Fruit fly (Drosophila melanogaster): Measurements from ENCODE around the gene TwdlY.
A peak's percentile ranks its signal among the peaks of the same experiment; 100 is the strongest.

Gene TwdlY

DNA sequence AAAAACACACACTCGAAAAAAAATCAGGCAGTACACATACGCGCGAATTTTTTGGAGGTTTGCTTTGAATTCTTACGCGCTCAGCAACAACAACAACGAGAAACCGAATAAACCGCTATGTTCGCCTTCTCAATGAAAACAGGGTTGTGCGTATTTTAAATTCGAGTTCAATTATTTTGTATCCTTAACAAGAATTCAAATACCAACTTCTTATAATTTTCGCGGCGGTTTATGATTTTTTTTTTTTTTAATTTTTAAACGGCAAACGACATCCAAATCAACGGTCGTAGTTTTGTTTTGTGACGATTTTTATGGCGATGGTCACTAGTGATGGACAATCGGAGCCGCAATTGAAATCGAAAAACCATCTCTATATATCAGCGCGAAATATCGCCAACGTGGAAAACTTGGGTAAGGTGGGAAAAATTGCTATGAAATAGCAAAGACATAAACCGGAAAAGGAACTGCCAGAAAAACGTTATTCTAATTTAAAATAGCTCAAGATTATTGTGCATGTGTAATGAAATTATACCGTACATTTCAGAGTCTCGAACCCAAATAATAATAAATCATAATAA, 16.9 kb downstream of the TwdlY start, which contains the start of gene goe:
Gene goe (minus strand): TSS at position 332 of the 578 bp plus-strand sequence.
- TF ChIP-seq CG12605 (GFP tag; IDR thresholded peaks at IDR 0.05) (no peak), rn (GFP tag; IDR thresholded peaks at IDR 0.05) (no peak), fd96Ca (GFP tag; IDR thresholded peaks at IDR 0.05) (peak; percentile 31; the same call in 1 of the 3 replicates), CG4496 (GFP tag; IDR thresholded peaks at IDR 0.05) (peak; percentile 80), Pif1A (GFP tag; optimal IDR thresholded peaks at IDR 0.05) (no peak), Ets98B (GFP tag; IDR thresholded peaks at IDR 0.05) (peak; percentile 23; the same call in 1 of the 2 replicates), CG10348 (GFP tag; IDR thresholded peaks at IDR 0.05) (no peak), CG13204 (GFP tag; optimal IDR thresholded peaks at IDR 0.05) (no peak), CG14655 (GFP tag; optimal IDR thresholded peaks at IDR 0.05) (no peak), CG9948 (tag; optimal IDR thresholded peaks at IDR 0.05) (no peak), CG34367 (tag; optimal IDR thresholded peaks at IDR 0.05) (peak; percentile 39), CG15710 (tag; optimal IDR thresholded peaks at IDR 0.05) (peak; percentile 27), CG32121 (GFP tag; IDR thresholded peaks at IDR 0.05) (no peak), Snoo (tag; optimal IDR thresholded peaks at IDR 0.05) (peak; percentile 63), EcR (GFP tag; optimal IDR thresholded peaks at IDR 0.05) (no peak), CG17806 (tag; optimal IDR thresholded peaks at IDR 0.05) (no peak), D1 (tag; optimal IDR thresholded peaks at IDR 0.05) (no peak), Pif1B (GFP tag; optimal IDR thresholded peaks at IDR 0.05) (no peak), CG8301 (tag; optimal IDR thresholded peaks at IDR 0.05) (no peak), CG8159 (tag; optimal IDR thresholded peaks at IDR 0.05) (no peak), gl (tag; optimal IDR thresholded peaks at IDR 0.05) (no peak)

DNA sequence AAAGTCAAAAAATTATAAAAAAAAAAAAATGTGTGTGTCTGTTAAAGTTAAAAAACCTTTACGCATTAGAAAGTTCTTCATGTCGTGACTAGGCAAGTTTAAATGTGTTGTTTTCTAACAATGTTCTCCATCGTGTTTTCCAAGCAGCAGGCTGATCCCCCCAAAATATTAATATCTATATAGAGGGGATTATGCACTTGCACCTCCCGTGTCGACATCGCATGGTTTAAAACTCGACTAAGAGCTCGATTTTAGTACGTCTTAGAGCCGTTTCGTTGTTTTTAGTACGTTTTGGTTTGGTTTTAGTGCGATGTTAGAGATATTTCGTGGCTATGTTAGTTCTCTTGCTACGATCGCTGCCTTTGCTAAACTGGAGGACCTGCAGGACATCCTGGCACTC, 18.3 kb downstream of the TwdlY start:
- TF ChIP-seq CG13204 (GFP tag; optimal IDR thresholded peaks at IDR 0.05) (no peak), CG9948 (tag; optimal IDR thresholded peaks at IDR 0.05) (no peak), Ets98B (GFP tag; IDR thresholded peaks at IDR 0.05) (no peak), CG17806 (tag; optimal IDR thresholded peaks at IDR 0.05) (no peak), CG32121 (GFP tag; IDR thresholded peaks at IDR 0.05) (no peak), CG10348 (GFP tag; IDR thresholded peaks at IDR 0.05) (no peak), CG8159 (tag; optimal IDR thresholded peaks at IDR 0.05) (no peak), CG34367 (tag; optimal IDR thresholded peaks at IDR 0.05) (no peak), Pif1A (GFP tag; optimal IDR thresholded peaks at IDR 0.05) (no peak), fd96Ca (GFP tag; IDR thresholded peaks at IDR 0.05) (no peak), CG8301 (tag; optimal IDR thresholded peaks at IDR 0.05) (no peak), CG15710 (tag; optimal IDR thresholded peaks at IDR 0.05) (no peak), rn (GFP tag; IDR thresholded peaks at IDR 0.05) (no peak), Snoo (tag; optimal IDR thresholded peaks at IDR 0.05) (no peak), Pif1B (GFP tag; optimal IDR thresholded peaks at IDR 0.05) (no peak)

DNA sequence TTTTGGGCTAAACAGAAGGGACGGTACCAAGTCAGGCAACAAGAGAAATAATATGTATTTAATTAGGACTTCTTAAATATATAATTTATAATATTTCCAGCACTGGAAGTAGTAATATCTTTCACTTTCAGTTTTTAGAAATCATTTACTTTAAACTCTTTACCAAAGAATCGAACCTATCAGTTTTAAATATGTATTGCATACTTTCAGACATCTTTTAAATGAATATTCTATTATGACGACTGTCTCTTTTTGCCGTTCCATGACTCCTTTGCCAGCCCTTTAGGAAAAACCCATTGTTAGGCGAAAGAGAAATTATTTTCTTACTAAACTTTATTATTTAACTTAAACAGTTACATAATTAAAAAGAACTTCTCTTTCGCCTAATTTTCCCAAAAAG, 22.9 kb downstream of the TwdlY start:
- TF ChIP-seq Snoo (tag; optimal IDR thresholded peaks at IDR 0.05) (no peak), CG32121 (GFP tag; IDR thresholded peaks at IDR 0.05) (no peak), EcR (GFP tag; optimal IDR thresholded peaks at IDR 0.05) (no peak), CG8159 (tag; optimal IDR thresholded peaks at IDR 0.05) (no peak), CG17806 (tag; optimal IDR thresholded peaks at IDR 0.05) (no peak), rn (GFP tag; IDR thresholded peaks at IDR 0.05) (no peak)

DNA sequence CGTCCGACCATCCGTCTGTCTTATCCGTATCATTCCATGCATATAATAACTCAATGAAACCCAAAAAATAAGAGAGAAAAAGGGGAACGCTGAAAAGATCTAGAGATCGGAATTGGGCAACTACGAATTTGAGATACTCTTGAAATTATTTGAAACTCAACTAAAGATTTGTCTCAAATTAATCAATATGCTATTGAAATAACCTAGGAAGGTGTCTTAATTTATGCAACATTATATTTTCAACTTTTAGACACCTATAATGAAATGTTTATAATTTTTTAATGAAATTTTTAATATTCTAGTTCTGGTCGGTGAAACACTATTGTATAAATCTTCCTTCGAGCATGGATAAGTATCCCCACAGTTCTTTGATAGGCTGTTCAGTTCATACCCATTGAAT, 25.8 kb downstream of the TwdlY start:
- TF ChIP-seq CG8159 (tag; optimal IDR thresholded peaks at IDR 0.05) (peak; percentile 18), CG13204 (GFP tag; optimal IDR thresholded peaks at IDR 0.05) (no peak), CG9948 (tag; optimal IDR thresholded peaks at IDR 0.05) (no peak)

DNA sequence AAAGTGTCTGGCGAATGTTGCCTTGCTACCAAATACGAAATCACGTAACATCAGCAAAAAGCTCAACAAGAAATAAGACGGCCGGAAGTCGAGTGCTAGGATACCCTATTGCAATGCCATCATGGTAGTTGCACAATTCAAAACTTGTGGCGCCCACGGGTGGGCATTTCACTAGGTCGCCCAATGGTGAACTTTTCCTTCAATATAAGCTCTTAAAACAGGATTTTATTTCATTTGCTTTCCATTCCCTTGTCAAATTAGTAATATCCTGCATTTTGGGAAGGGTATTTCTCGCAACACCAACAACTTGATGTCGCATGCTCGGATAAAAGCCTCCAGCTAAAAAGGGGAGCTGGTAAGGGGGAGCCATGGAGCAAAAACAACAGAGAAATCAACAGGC, 26.8 kb downstream of the TwdlY start:
- TF ChIP-seq CG32121 (GFP tag; IDR thresholded peaks at IDR 0.05), result peak; percentile 48; the same call in 1 of the 2 replicates
- TF ChIP-seq CG8159 (tag; optimal IDR thresholded peaks at IDR 0.05), result peak; percentile 56
- no peak for TF ChIP-seq CG13204 (GFP tag; optimal IDR thresholded peaks at IDR 0.05)
- no peak for TF ChIP-seq gl (tag; optimal IDR thresholded peaks at IDR 0.05)
- TF ChIP-seq CG15710 (tag; optimal IDR thresholded peaks at IDR 0.05), result peak; percentile 45
- peak; percentile 46 for TF ChIP-seq CG8301 (tag; optimal IDR thresholded peaks at IDR 0.05)
- TF ChIP-seq Ets98B (GFP tag; IDR thresholded peaks at IDR 0.05), result peak; percentile 51
- peak; percentile 43 for TF ChIP-seq CG17806 (tag; optimal IDR thresholded peaks at IDR 0.05)
- TF ChIP-seq D1 (tag; optimal IDR thresholded peaks at IDR 0.05), result no peak
- peak; percentile 65 for TF ChIP-seq CG9948 (tag; optimal IDR thresholded peaks at IDR 0.05)
- TF ChIP-seq CG34367 (tag; optimal IDR thresholded peaks at IDR 0.05), result peak; percentile 30
- TF ChIP-seq EcR (GFP tag; optimal IDR thresholded peaks at IDR 0.05), result no peak
- TF ChIP-seq Snoo (tag; optimal IDR thresholded peaks at IDR 0.05), result peak; percentile 61
- TF ChIP-seq Pif1A (GFP tag; optimal IDR thresholded peaks at IDR 0.05), result peak; percentile 63
- peak; percentile 81 for TF ChIP-seq fd96Ca (GFP tag; IDR thresholded peaks at IDR 0.05)
- peak; percentile 54 for TF ChIP-seq CG14655 (GFP tag; optimal IDR thresholded peaks at IDR 0.05)
- TF ChIP-seq rn (GFP tag; IDR thresholded peaks at IDR 0.05), result peak; percentile 67
- TF ChIP-seq CG12605 (GFP tag; IDR thresholded peaks at IDR 0.05), result no peak
- TF ChIP-seq Pif1B (GFP tag; optimal IDR thresholded peaks at IDR 0.05), result peak; percentile 55
- TF ChIP-seq CG4496 (GFP tag; IDR thresholded peaks at IDR 0.05), result peak; percentile 82

DNA sequence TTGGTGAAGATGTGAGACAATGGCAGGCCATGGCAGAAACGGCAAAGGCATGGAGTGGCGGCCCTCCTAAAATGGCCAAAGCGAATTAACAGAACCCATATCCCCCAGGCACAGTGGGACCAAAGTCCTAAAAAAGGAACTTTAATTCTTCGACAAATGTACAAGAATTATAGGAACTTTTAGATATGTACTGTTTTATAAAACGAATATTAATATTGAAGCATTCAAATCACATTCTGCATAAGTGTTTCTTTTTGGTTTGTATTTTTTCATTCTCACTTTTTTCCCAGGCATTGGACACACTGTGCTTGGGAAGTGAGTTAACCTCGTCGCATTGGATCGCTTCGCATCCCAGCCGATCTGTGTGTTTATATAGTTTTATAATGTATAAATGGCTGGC, 30.2 kb downstream of the TwdlY start:
- peak; percentile 42 for TF ChIP-seq CG17806 (tag; optimal IDR thresholded peaks at IDR 0.05)
- no peak for TF ChIP-seq Snoo (tag; optimal IDR thresholded peaks at IDR 0.05)
- TF ChIP-seq CG4496 (GFP tag; IDR thresholded peaks at IDR 0.05), result 0 out of 3 replicates have a peak, but pooled peaks have one; percentile 41
- peak; percentile 38 for TF ChIP-seq CG8159 (tag; optimal IDR thresholded peaks at IDR 0.05)
- TF ChIP-seq fd96Ca (GFP tag; IDR thresholded peaks at IDR 0.05), result no peak
- peak; percentile 52 for TF ChIP-seq Pif1B (GFP tag; optimal IDR thresholded peaks at IDR 0.05)
- no peak for TF ChIP-seq D1 (tag; optimal IDR thresholded peaks at IDR 0.05)
- no peak for TF ChIP-seq Ets98B (GFP tag; IDR thresholded peaks at IDR 0.05)
- peak; percentile 24 for TF ChIP-seq CG8301 (tag; optimal IDR thresholded peaks at IDR 0.05)
- peak; percentile 30 for TF ChIP-seq CG15710 (tag; optimal IDR thresholded peaks at IDR 0.05)
- no peak for TF ChIP-seq EcR (GFP tag; optimal IDR thresholded peaks at IDR 0.05)
- peak; percentile 28 for TF ChIP-seq CG9948 (tag; optimal IDR thresholded peaks at IDR 0.05)
- no peak for TF ChIP-seq rn (GFP tag; IDR thresholded peaks at IDR 0.05)
- TF ChIP-seq CG10348 (GFP tag; IDR thresholded peaks at IDR 0.05), result no peak
- peak; percentile 44 for TF ChIP-seq Pif1A (GFP tag; optimal IDR thresholded peaks at IDR 0.05)
- TF ChIP-seq CG34367 (tag; optimal IDR thresholded peaks at IDR 0.05), result peak; percentile 16
- no peak for TF ChIP-seq CG13204 (GFP tag; optimal IDR thresholded peaks at IDR 0.05)
- TF ChIP-seq CG14655 (GFP tag; optimal IDR thresholded peaks at IDR 0.05), result peak; percentile 55
- no peak for TF ChIP-seq gl (tag; optimal IDR thresholded peaks at IDR 0.05)
- no peak for TF ChIP-seq CG12605 (GFP tag; IDR thresholded peaks at IDR 0.05)
- no peak for TF ChIP-seq CG32121 (GFP tag; IDR thresholded peaks at IDR 0.05)

Data from whole organism, pupa.